Worm (Caenorhabditis elegans) whole organism, young adult: ENCODE results near the gene C48B4.7.

Experiments used
- B0019.2 ChIP-seq: fragments of 200-800 bp; sonication (Bioruptor generic); conservative IDR thresholded peaks from 2 replicates; pipeline ENCODE4 v1.3.6; 2022; ENCODE audit warnings: missing genetic modification reagents, missing genetic modification characterization, missing compliant biosample characterization
- B0035.1 ChIP-seq: sonication (generic microtip); optimal IDR thresholded peaks from 2 replicates; lab custom pipeline; 2016; ENCODE audit warnings: missing genetic modification characterization, mild to moderate bottlenecking, missing compliant biosample characterization, missing genotype, missing genetic modification reagents
- F33H1.4 ChIP-seq: fragments of 200-800 bp; sonication (Bioruptor generic); IDR thresholded peaks from 2 replicates; pipeline ENCODE4 v1.3.6; 2022; ENCODE audit warnings: missing genetic modification reagents, missing genetic modification characterization, missing compliant biosample characterization
- F49E8.2 ChIP-seq: sonication (generic microtip); optimal IDR thresholded peaks from 3 replicates; lab custom pipeline; 2017; ENCODE audit warnings: missing genetic modification characterization, mild to moderate bottlenecking, missing compliant biosample characterization, antibody characterized with exemption, moderate library complexity; ENCODE audit not compliant: insufficient read depth
- F52B5.7 ChIP-seq: sonication (generic microtip); optimal IDR thresholded peaks from 2 replicates; lab custom pipeline; 2016; ENCODE audit warnings: mild to moderate bottlenecking, missing genetic modification characterization, missing compliant biosample characterization
- K12H6.12 ChIP-seq: fragments of 200-800 bp; sonication (Bioruptor generic); optimal IDR thresholded peaks from 2 replicates; lab custom pipeline; 2018; ENCODE audit warnings: mild to moderate bottlenecking, missing genetic modification characterization, missing compliant biosample characterization
- T07F8.4 ChIP-seq: sonication (generic microtip); optimal IDR thresholded peaks from 2 replicates; lab custom pipeline; 2016; ENCODE audit warnings: mild to moderate bottlenecking, missing genetic modification characterization, moderate library complexity, missing compliant biosample characterization
- T26A5.8 ChIP-seq: sonication (generic microtip); optimal IDR thresholded peaks from 2 replicates; lab custom pipeline; 2016; ENCODE audit warnings: missing genetic modification characterization, missing compliant biosample characterization
- Y56A3A.18 ChIP-seq: fragments of 200-800 bp; sonication (Bioruptor generic); IDR thresholded peaks from 2 replicates; pipeline ENCODE4 v1.3.6; 2022; ENCODE audit warnings: missing genetic modification reagents, missing genetic modification characterization, missing compliant biosample characterization
- Y67H2A.10 ChIP-seq: fragments of 200-800 bp; sonication (Bioruptor generic); conservative IDR thresholded peaks from 2 replicates; pipeline ENCODE4 v1.3.6; 2022; ENCODE audit warnings: missing genetic modification reagents, missing genetic modification characterization, missing compliant biosample characterization
- Y95B8A.8 ChIP-seq: fragments of 200-800 bp; sonication (Bioruptor generic); IDR thresholded peaks from 2 replicates; pipeline ENCODE4 v1.3.6; 2022; ENCODE audit warnings: missing genetic modification reagents, missing genetic modification characterization, missing compliant biosample characterization
- ZK185.1 ChIP-seq: sonication (generic microtip); optimal IDR thresholded peaks from 2 replicates; lab custom pipeline; 2016; ENCODE audit warnings: mild to moderate bottlenecking, missing genetic modification characterization, missing compliant biosample characterization; ENCODE audit not compliant: poor library complexity, severe bottlenecking
- ama-1 ChIP-seq, 3 experiments: fragments of 150-350 bp in 1 of 3; sonication (generic microtip) in 2 of 3; optimal IDR thresholded peaks; 2 replicates each; lab custom pipeline; 2014 to 2018; ENCODE audit warnings: missing biosample characterization in 2 of 3, missing genetic modification characterization in 2 of 3, missing genetic modification reagents in 2 of 3
- atf-7 ChIP-seq: sonication (generic microtip); optimal IDR thresholded peaks from 2 replicates; lab custom pipeline; 2017; ENCODE audit warnings: mild to moderate bottlenecking, missing genetic modification characterization, missing compliant biosample characterization
- bed-2 ChIP-seq: fragments of 200-800 bp; sonication (Bioruptor generic); IDR thresholded peaks from 2 replicates; pipeline ENCODE4 v1.3.6; 2022; ENCODE audit warnings: missing genetic modification reagents, missing genetic modification characterization, missing compliant biosample characterization
- cebp-1 ChIP-seq, 2 experiments: fragments of 200-800 bp in 1 of 2; sonication (Bioruptor generic) in 1 of 2; sonication (generic microtip) in 1 of 2; IDR thresholded peaks in 1 of 2; optimal IDR thresholded peaks in 1 of 2; 2 replicates each; pipeline versions ENCODE4 v1.3.6 to Lab custom; 2017 to 2022; ENCODE audit warnings: missing compliant biosample characterization in 2 of 2, missing genetic modification characterization in 2 of 2, mild to moderate bottlenecking in 1 of 2, missing genetic modification reagents in 1 of 2, moderate library complexity in 1 of 2
- ceh-100 ChIP-seq: fragments of 200-800 bp; sonication (Bioruptor generic); IDR thresholded peaks from 2 replicates; pipeline ENCODE4 v1.3.6; 2022; ENCODE audit warnings: missing genetic modification reagents, missing genetic modification characterization, missing compliant biosample characterization
- ceh-27 ChIP-seq: fragments of 200-800 bp; sonication (Bioruptor generic); optimal IDR thresholded peaks from 2 replicates; lab custom pipeline; 2018; ENCODE audit warnings: mild to moderate bottlenecking, missing genetic modification characterization, moderate library complexity, missing compliant biosample characterization
- ceh-40 ChIP-seq: fragments of 200-800 bp; sonication (Bioruptor generic); IDR thresholded peaks from 2 replicates; pipeline ENCODE4 v1.3.6; 2022; ENCODE audit warnings: missing genetic modification characterization, missing compliant biosample characterization
- egl-44 ChIP-seq: fragments of 200-800 bp; sonication (Bioruptor generic); IDR thresholded peaks from 2 replicates; pipeline ENCODE4 v1.3.6; 2022; ENCODE audit warnings: missing genetic modification reagents, missing genetic modification characterization, missing compliant biosample characterization
- gei-17 ChIP-seq: fragments of 200-800 bp; sonication (Bioruptor generic); optimal IDR thresholded peaks from 2 replicates; lab custom pipeline; 2018; ENCODE audit warnings: mild to moderate bottlenecking, missing genetic modification characterization, missing compliant biosample characterization
- him-1 ChIP-seq: sonication (generic microtip); optimal IDR thresholded peaks from 2 replicates; lab custom pipeline; 2016; ENCODE audit warnings: missing genotype, missing genetic modification reagents, missing genetic modification characterization, missing compliant biosample characterization
- hmg-1.2 ChIP-seq: fragments of 200-800 bp; sonication (Bioruptor generic); IDR thresholded peaks from 2 replicates; pipeline ENCODE4 v1.3.6; 2022; ENCODE audit warnings: missing genetic modification reagents, missing genetic modification characterization, missing compliant biosample characterization
- hsf-1 ChIP-seq: fragments of 200-800 bp; sonication (Bioruptor generic); IDR thresholded peaks from 2 replicates; pipeline ENCODE4 v1.3.6; 2022; ENCODE audit warnings: missing genetic modification reagents, missing genetic modification characterization, missing compliant biosample characterization
- let-607 ChIP-seq, 2 experiments: fragments of 200-800 bp in 1 of 2; sonication (Bioruptor generic) in 1 of 2; sonication (generic microtip) in 1 of 2; optimal IDR thresholded peaks; 2 replicates each; lab custom pipeline; 2016 to 2018; ENCODE audit warnings: mild to moderate bottlenecking in 2 of 2, missing compliant biosample characterization in 2 of 2, missing genetic modification characterization in 2 of 2, moderate library complexity in 2 of 2, missing genotype in 1 of 2
- lin-35 ChIP-seq, 3 experiments: fragments of 150-350 bp in 2 of 3; sonication (generic microtip) in 1 of 3; optimal IDR thresholded peaks; 2 replicates each; lab custom pipeline; 2014 to 2018; ENCODE audit warnings: missing biosample characterization in 3 of 3, missing genetic modification characterization in 3 of 3, missing genetic modification reagents in 3 of 3
- lin-40 ChIP-seq: sonication (generic microtip); optimal IDR thresholded peaks from 2 replicates; lab custom pipeline; 2016; ENCODE audit warnings: missing genetic modification characterization, mild to moderate bottlenecking, missing compliant biosample characterization, missing genotype, missing genetic modification reagents
- madf-10 ChIP-seq: sonication (generic microtip); optimal IDR thresholded peaks from 2 replicates; lab custom pipeline; 2016; ENCODE audit warnings: mild to moderate bottlenecking, missing genetic modification characterization, missing compliant biosample characterization
- madf-3 ChIP-seq: fragments of 200-800 bp; sonication (Bioruptor generic); IDR thresholded peaks from 2 replicates; pipeline ENCODE4 v1.3.6; 2022; ENCODE audit warnings: missing genetic modification reagents, missing genetic modification characterization, missing compliant biosample characterization
- madf-6 ChIP-seq: fragments of 200-800 bp; sonication (Bioruptor generic); IDR thresholded peaks from 2 replicates; pipeline ENCODE4 v1.3.6; 2022; ENCODE audit warnings: missing genetic modification reagents, missing genetic modification characterization, missing compliant biosample characterization
- mcd-1 ChIP-seq: fragments of 200-800 bp; sonication (Bioruptor generic); IDR thresholded peaks from 2 replicates; pipeline ENCODE4 v1.3.6; 2022; ENCODE audit warnings: missing genetic modification reagents, missing genetic modification characterization, missing compliant biosample characterization
- mxl-1 ChIP-seq: sonication (generic microtip); optimal IDR thresholded peaks from 2 replicates; lab custom pipeline; 2016; ENCODE audit warnings: missing genetic modification characterization, missing compliant biosample characterization
- nfya-2 ChIP-seq: fragments of 200-800 bp; sonication (Bioruptor generic); IDR thresholded peaks from 2 replicates; pipeline ENCODE4 v1.3.6; 2022; ENCODE audit warnings: missing genetic modification reagents, missing genetic modification characterization, missing compliant biosample characterization
- nhr-179 ChIP-seq: sonication (generic microtip); optimal IDR thresholded peaks from 2 replicates; lab custom pipeline; 2016; ENCODE audit warnings: mild to moderate bottlenecking, missing genetic modification characterization, missing compliant biosample characterization
- nhr-27 ChIP-seq: fragments of 200-800 bp; sonication (Bioruptor generic); optimal IDR thresholded peaks from 2 replicates; lab custom pipeline; 2018; ENCODE audit warnings: mild to moderate bottlenecking, missing genetic modification characterization, moderate library complexity, missing compliant biosample characterization
- rec-8 ChIP-seq, 2 experiments: sonication (generic microtip); optimal IDR thresholded peaks; 2 replicates each; lab custom pipeline; 2016; ENCODE audit warnings: mild to moderate bottlenecking in 2 of 2, missing genetic modification characterization in 2 of 2, missing genetic modification reagents in 2 of 2, missing genotype in 2 of 2, missing biosample characterization in 1 of 2, missing compliant biosample characterization in 1 of 2, moderate library complexity in 1 of 2
- repo-1 ChIP-seq: sonication (generic microtip); optimal IDR thresholded peaks from 2 replicates; lab custom pipeline; 2017; ENCODE audit warnings: mild to moderate bottlenecking, missing genetic modification characterization, missing compliant biosample characterization
- snpc-4 ChIP-seq, 5 experiments: fragments of 150-350 bp in 1 of 5; sonication (generic microtip) in 4 of 5; optimal IDR thresholded peaks; 2 replicates each; lab custom pipeline; 2014 to 2018; ENCODE audit warnings: missing genetic modification characterization in 5 of 5, missing biosample characterization in 3 of 5, antibody characterized with exemption in 2 of 5, mild to moderate bottlenecking in 2 of 5, missing compliant biosample characterization in 2 of 5, missing genotype in 2 of 5, moderate library complexity in 2 of 5, missing genetic modification reagents in 1 of 5
- tlf-1 ChIP-seq: fragments of 200-800 bp; sonication (Bioruptor generic); optimal IDR thresholded peaks from 2 replicates; lab custom pipeline; 2018; ENCODE audit warnings: mild to moderate bottlenecking, missing genetic modification characterization, missing compliant biosample characterization
- xnd-1 ChIP-seq: sonication (generic microtip); optimal IDR thresholded peaks from 2 replicates; lab custom pipeline; 2016; ENCODE audit warnings: missing genotype, missing genetic modification reagents, missing genetic modification characterization, missing compliant biosample characterization
- zim-3 ChIP-seq: sonication (generic microtip); optimal IDR thresholded peaks from 2 replicates; lab custom pipeline; 2017; ENCODE audit warnings: mild to moderate bottlenecking, missing genetic modification characterization, moderate library complexity, missing compliant biosample characterization
- ztf-22 ChIP-seq: fragments of 200-800 bp; sonication (Bioruptor generic); optimal IDR thresholded peaks from 2 replicates; lab custom pipeline; 2018; ENCODE audit warnings: mild to moderate bottlenecking, missing genetic modification characterization, moderate library complexity, missing compliant biosample characterization

C48B4.7 gene

ce11 chrIII:9509764-9510370 lies 49.4 kb downstream of the C48B4.7 start (continued):
- TF ChIP-seq mcd-1 (GFP tag; lab: Robert Waterston, UW), result 0 out of 2 replicates have a peak, but pooled peaks have one; percentile 19
- TF ChIP-seq gei-17 (GFP tag; lab: Kevin White, UChicago), result peak; percentile 24
- peak; percentile 49 for TF ChIP-seq madf-6 (GFP tag; lab: Robert Waterston, UW)
- TF ChIP-seq ztf-22, result no peak
- peak; percentile 37 for TF ChIP-seq lin-40
- peak; percentile 4 for TF ChIP-seq nhr-179
- peak; percentile 11 for TF ChIP-seq hmg-1.2 (GFP tag; lab: Robert Waterston, UW)
- peak; percentile 23; the same call in 1 of the 2 replicates for TF ChIP-seq F33H1.4 (GFP tag; lab: Robert Waterston, UW)
- no peak for TF ChIP-seq egl-44 (GFP tag; lab: Robert Waterston, UW)
- TF ChIP-seq ceh-40 (GFP tag; lab: Robert Waterston, UW), result 0 out of 2 replicates have a peak, but pooled peaks have one; percentile 9
- TF ChIP-seq B0035.1 (tag; lab: Kevin White, UChicago), result peak; percentile 48
- TF ChIP-seq zim-3, result no peak
- no peak for TF ChIP-seq snpc-4 (GFP tag; optimal IDR thresholded peaks at IDR 0.05; lab: Kevin White, UChicago)
- peak in 1 of 4 experiments; percentile 57 for TF ChIP-seq snpc-4 (tag; optimal IDR thresholded peaks at IDR 0.05; lab: Kevin White, UChicago)
- peak in 1 of 3 experiments; percentile 51 for TF ChIP-seq lin-35 (GFP tag; optimal IDR thresholded peaks at IDR 0.05; lab: Kevin White, UChicago)
- no peak for TF ChIP-seq mxl-1 (tag; lab: Kevin White, UChicago)
- 0 out of 2 replicates have a peak, but pooled peaks have one; percentile 29 for TF ChIP-seq madf-3 (GFP tag; lab: Robert Waterston, UW)
- TF ChIP-seq T07F8.4 (tag; lab: Kevin White, UChicago), result no peak
- peak; percentile 73 for TF ChIP-seq F52B5.7 (tag; lab: Kevin White, UChicago)
- peak; percentile 74 for TF ChIP-seq ceh-27 (GFP tag; lab: Kevin White, UChicago)
- TF ChIP-seq F49E8.2 (tag; lab: Kevin White, UChicago), result no peak
- peak; percentile 33 for TF ChIP-seq madf-10 (tag; lab: Kevin White, UChicago)
- TF ChIP-seq T26A5.8 (tag; lab: Kevin White, UChicago), result no peak
- TF ChIP-seq nhr-27 (tag; lab: Kevin White, UChicago), result peak; percentile 65
- TF ChIP-seq B0019.2, result 0 out of 2 replicates have a peak, but pooled peaks have one; percentile 43
- TF ChIP-seq bed-2, result no peak
- no peak for TF ChIP-seq nfya-2
- TF ChIP-seq hsf-1 (GFP tag; lab: Robert Waterston, UW), result peak; percentile 57; the same call in 1 of the 2 replicates
- TF ChIP-seq xnd-1, result peak; percentile 9
- peak; percentile 51 for TF ChIP-seq atf-7 (tag; lab: Kevin White, UChicago)
- peak; percentile 10 for TF ChIP-seq ZK185.1
- peak in 1 of 2 experiments; percentile 17 for TF ChIP-seq let-607 (tag; optimal IDR thresholded peaks at IDR 0.05; lab: Kevin White, UChicago)
- TF ChIP-seq cebp-1 (GFP tag; IDR thresholded peaks at IDR 0.05; lab: Robert Waterston, UW), result no peak
- TF ChIP-seq cebp-1 (tag; optimal IDR thresholded peaks at IDR 0.05; lab: Kevin White, UChicago), result peak; percentile 45
- TF ChIP-seq tlf-1 (GFP tag; lab: Kevin White, UChicago), result peak; percentile 77
- TF ChIP-seq ceh-100 (GFP tag; lab: Robert Waterston, UW), result 0 out of 2 replicates have a peak, but pooled peaks have one; percentile 12
- no peak for TF ChIP-seq Y67H2A.10 (GFP tag; lab: Robert Waterston, UW)
- TF ChIP-seq him-1 (tag; lab: Kevin White, UChicago), result peak; percentile 38
- TF ChIP-seq Y95B8A.8, result no peak
- peak in 1 of 2 experiments; percentile 3 for TF ChIP-seq rec-8 (tag; optimal IDR thresholded peaks at IDR 0.05; lab: Kevin White, UChicago)
- 0 out of 2 replicates have a peak, but pooled peaks have one; percentile 16 for TF ChIP-seq Y56A3A.18 (GFP tag; lab: Robert Waterston, UW)
- TF ChIP-seq ama-1 (optimal IDR thresholded peaks at IDR 0.05; lab: Kevin White, UChicago), result peak; percentile 41
- peak in 1 of 2 experiments; percentile 21 for TF ChIP-seq ama-1 (GFP tag; optimal IDR thresholded peaks at IDR 0.05; lab: Kevin White, UChicago)
- peak; percentile 12 for TF ChIP-seq K12H6.12
- TF ChIP-seq repo-1 (tag; lab: Kevin White, UChicago), result peak; percentile 90
